Worm (Caenorhabditis elegans): ENCODE data around the gene Y39A1A.2.

DNA sequence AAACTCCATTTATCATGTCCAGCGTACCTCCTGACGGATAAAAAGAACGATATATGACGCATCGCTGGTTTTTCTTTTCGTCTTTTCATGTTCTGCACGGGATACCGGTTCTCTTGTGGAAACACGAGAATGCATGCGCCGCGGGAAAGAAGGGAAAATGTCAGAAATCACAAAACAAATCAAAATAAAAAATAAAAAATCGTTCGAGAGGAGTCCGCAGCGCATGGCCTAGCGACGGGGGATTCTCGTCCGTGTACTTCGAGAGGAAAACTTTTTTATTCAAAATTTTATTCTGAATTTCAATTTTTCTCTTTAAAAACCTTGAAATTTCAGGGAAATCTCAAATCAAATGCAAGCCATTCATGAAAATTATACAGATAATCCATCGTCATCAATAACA is 17.8 kb upstream of the Y39A1A.2 start, which contains the start of the genes lron-10 and hpr-9:
- TF ChIP-seq ztf-11 (tag; optimal IDR thresholded peaks at IDR 0.05) (no peak), nhr-77 (tag; optimal IDR thresholded peaks at IDR 0.05) (no peak), nhr-43 (tag; optimal IDR thresholded peaks at IDR 0.05; ENCODE audit: poor library complexity, severe bottlenecking) (peak; percentile 94), ama-1 (optimal IDR thresholded peaks at IDR 0.05) (peak; percentile 36), fkh-10 (GFP tag; optimal IDR thresholded peaks at IDR 0.05) (no peak)
